Worm (Caenorhabditis elegans) whole organism, L4 larva: ENCODE measurements around the gene gfat-1.
A peak's percentile ranks its signal among the peaks of the same experiment; 100 is the strongest.

Source experiments
- F49E8.2 ChIP-seq: sonication (generic microtip); optimal IDR thresholded peaks from 2 replicates; lab custom pipeline; 2016; ENCODE audit warnings: missing compliant biosample characterization, mild to moderate bottlenecking, missing genetic modification characterization, borderline replicate concordance
- T20F7.1 ChIP-seq: fragments of 200-800 bp; sonication (Bioruptor generic); optimal IDR thresholded peaks from 2 replicates; lab custom pipeline; 2018; ENCODE audit warnings: mild to moderate bottlenecking, missing genetic modification characterization, missing compliant biosample characterization
- Y48G9A.11 ChIP-seq: fragments of 200-800 bp; sonication (Bioruptor generic); IDR thresholded peaks from 2 replicates; pipeline ENCODE4 v1.3.6; 2022; ENCODE audit warnings: missing genetic modification reagents, missing genetic modification characterization, missing compliant biosample characterization
- aha-1 ChIP-seq: fragments of 150-350 bp; peaks from one replicate; lab custom pipeline; 2014; ENCODE audit warnings: missing biosample characterization, missing genetic modification characterization
- ceh-44 ChIP-seq: fragments of 200-800 bp; sonication (Bioruptor generic); IDR thresholded peaks from 2 replicates; pipeline ENCODE4 v1.3.6; 2022; ENCODE audit warnings: missing genetic modification reagents, missing genetic modification characterization, missing compliant biosample characterization
- ceh-62 ChIP-seq: sonication (generic microtip); optimal IDR thresholded peaks from 2 replicates; lab custom pipeline; 2017; ENCODE audit warnings: missing biosample characterization, missing genetic modification characterization
- cey-2 ChIP-seq: sonication (generic microtip); optimal IDR thresholded peaks from 3 replicates; lab custom pipeline; 2017; ENCODE audit warnings: missing genetic modification characterization, mild to moderate bottlenecking, missing compliant biosample characterization, antibody characterized with exemption, borderline replicate concordance; ENCODE audit not compliant: insufficient read depth
- dmd-6 ChIP-seq: fragments of 200-800 bp; sonication (Bioruptor generic); IDR thresholded peaks from 2 replicates; pipeline ENCODE4 v1.3.6; 2022; ENCODE audit warnings: missing genetic modification reagents, missing genetic modification characterization, missing compliant biosample characterization
- dve-1 ChIP-seq: sonication (generic microtip); optimal IDR thresholded peaks from 2 replicates; lab custom pipeline; 2017; ENCODE audit warnings: antibody characterized with exemption, mild to moderate bottlenecking, missing genetic modification characterization, missing compliant biosample characterization; ENCODE audit not compliant: insufficient read depth
- fkh-10 ChIP-seq: fragments of 150-350 bp; optimal IDR thresholded peaks from 2 replicates; lab custom pipeline; 2014; ENCODE audit warnings: missing biosample characterization, missing genetic modification reagents, missing genetic modification characterization
- hlh-30 ChIP-seq: sonication (generic microtip); optimal IDR thresholded peaks from 2 replicates; lab custom pipeline; 2017; ENCODE audit warnings: antibody characterized with exemption, mild to moderate bottlenecking, missing genetic modification characterization, missing compliant biosample characterization; ENCODE audit not compliant: insufficient read depth
- lin-38 ChIP-seq: fragments of 200-800 bp; sonication (Bioruptor generic); IDR thresholded peaks from 2 replicates; pipeline ENCODE4 v1.3.6; 2022; ENCODE audit warnings: missing genetic modification reagents, missing genetic modification characterization, missing compliant biosample characterization
- mdl-1 ChIP-seq, 2 experiments: fragments of 150-350 bp in 1 of 2; sonication (generic microtip) in 1 of 2; optimal IDR thresholded peaks; 2 replicates each; lab custom pipeline; 2014 to 2017; ENCODE audit warnings: missing biosample characterization in 2 of 2, missing genetic modification characterization in 2 of 2
- mdt-29 ChIP-seq: fragments of 200-800 bp; sonication (Bioruptor generic); IDR thresholded peaks from 2 replicates; pipeline ENCODE4 v1.3.6; 2022; ENCODE audit warnings: missing genetic modification reagents, missing genetic modification characterization, missing compliant biosample characterization
- mxl-3 ChIP-seq: fragments of 200-800 bp; sonication (Bioruptor generic); optimal IDR thresholded peaks from 2 replicates; lab custom pipeline; 2018; ENCODE audit warnings: mild to moderate bottlenecking, missing genetic modification characterization, missing compliant biosample characterization
- nhr-10 ChIP-seq: fragments of 150-350 bp; optimal IDR thresholded peaks from 2 replicates; lab custom pipeline; 2014; ENCODE audit warnings: missing biosample characterization, missing genetic modification characterization
- nhr-102 ChIP-seq: sonication (generic microtip); optimal IDR thresholded peaks from 2 replicates; lab custom pipeline; 2016; ENCODE audit warnings: mild to moderate bottlenecking, missing genetic modification characterization, moderate library complexity, missing compliant biosample characterization
- nhr-111 ChIP-seq: fragments of 200-800 bp; sonication (Bioruptor generic); optimal IDR thresholded peaks from 2 replicates; lab custom pipeline; 2018; ENCODE audit warnings: mild to moderate bottlenecking, missing genetic modification characterization, missing compliant biosample characterization
- nhr-237 ChIP-seq: sonication (generic microtip); optimal IDR thresholded peaks from 2 replicates; lab custom pipeline; 2017; ENCODE audit warnings: missing biosample characterization, missing genetic modification characterization
- nhr-42 ChIP-seq: fragments of 200-800 bp; sonication (Bioruptor generic); IDR thresholded peaks from 2 replicates; pipeline ENCODE4 v1.3.6; 2022; ENCODE audit warnings: missing genetic modification characterization, missing compliant biosample characterization
- nhr-48 ChIP-seq: sonication (generic microtip); optimal IDR thresholded peaks from 2 replicates; lab custom pipeline; 2016; ENCODE audit warnings: mild to moderate bottlenecking, missing genetic modification characterization, missing compliant biosample characterization
- nhr-76 ChIP-seq: fragments of 150-350 bp; optimal IDR thresholded peaks from 2 replicates; lab custom pipeline; 2014; ENCODE audit warnings: missing biosample characterization, missing genetic modification characterization
- nhr-77 ChIP-seq: fragments of 150-350 bp; optimal IDR thresholded peaks from 2 replicates; lab custom pipeline; 2014; ENCODE audit warnings: missing biosample characterization, missing genetic modification characterization
- php-3 ChIP-seq: fragments of 200-800 bp; sonication (Bioruptor generic); IDR thresholded peaks from 2 replicates; pipeline ENCODE4 v1.3.6; 2022; ENCODE audit warnings: missing genetic modification reagents, missing genetic modification characterization, missing compliant biosample characterization
- saeg-2 ChIP-seq: fragments of 200-800 bp; sonication (Bioruptor generic); IDR thresholded peaks from 2 replicates; pipeline ENCODE4 v1.3.6; 2022; ENCODE audit warnings: missing genetic modification reagents, missing genetic modification characterization, missing compliant biosample characterization
- skn-1 ChIP-seq: fragments of 150-350 bp; optimal IDR thresholded peaks from 2 replicates; lab custom pipeline; 2014; ENCODE audit warnings: missing biosample characterization, missing genetic modification characterization
- spr-3 ChIP-seq: fragments of 200-800 bp; sonication (Bioruptor generic); optimal IDR thresholded peaks from 2 replicates; lab custom pipeline; 2018; ENCODE audit warnings: mild to moderate bottlenecking, missing genetic modification characterization, missing compliant biosample characterization
- unc-130 ChIP-seq: sonication (generic microtip); optimal IDR thresholded peaks from 2 replicates; lab custom pipeline; 2016; ENCODE audit warnings: missing genetic modification reagents, missing genetic modification characterization, missing compliant biosample characterization
- unc-62 ChIP-seq, 3 experiments: fragments of 150-350 bp in 1 of 3; sonication (generic microtip); optimal IDR thresholded peaks in 2 of 3; peaks in 1 of 3; 1 replicate in 1 of 3; 2 replicates in 2 of 3; lab custom pipeline; 2014 to 2017; ENCODE audit warnings: missing biosample characterization in 3 of 3, missing genetic modification characterization in 3 of 3, missing genetic modification reagents in 3 of 3, missing genotype in 1 of 3
- vab-7 ChIP-seq: fragments of 200-800 bp; sonication (Bioruptor generic); IDR thresholded peaks from 2 replicates; pipeline ENCODE4 v1.3.6; 2022; ENCODE audit warnings: missing genetic modification reagents, missing genetic modification characterization, missing compliant biosample characterization
- zfp-2 ChIP-seq: sonication (generic microtip); optimal IDR thresholded peaks from 2 replicates; lab custom pipeline; 2016; ENCODE audit warnings: mild to moderate bottlenecking, missing genetic modification characterization, missing compliant biosample characterization
- ztf-7 ChIP-seq: fragments of 150-350 bp; optimal IDR thresholded peaks from 2 replicates; lab custom pipeline; 2014; ENCODE audit warnings: missing biosample characterization, missing genetic modification characterization

The gfat-1 gene

DNA sequence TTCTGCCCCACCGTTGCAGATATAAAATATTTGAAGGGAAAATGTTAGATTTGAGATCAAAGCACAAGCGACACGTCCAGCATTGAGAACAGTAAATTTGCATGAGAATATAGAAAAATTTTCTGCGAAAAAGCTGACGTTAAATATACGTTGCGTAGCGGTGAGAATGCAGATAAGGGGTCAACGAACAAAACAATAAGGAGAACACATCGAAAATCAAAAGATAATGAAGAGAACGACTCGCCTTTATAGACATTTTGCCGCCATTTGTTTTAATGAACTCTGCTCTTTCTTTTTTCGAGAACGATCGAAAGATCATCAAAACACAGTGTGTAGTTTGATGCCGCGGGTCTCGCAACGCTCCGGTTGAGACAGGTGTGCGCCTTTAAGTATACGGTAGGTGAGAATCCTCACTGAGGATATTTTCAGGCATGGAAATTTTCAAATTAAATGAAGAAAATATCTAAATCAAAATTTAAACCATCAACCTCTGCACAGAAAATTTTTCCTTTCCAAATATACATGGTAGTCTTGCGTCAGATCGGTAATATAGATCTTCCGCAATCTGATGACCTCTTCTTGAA, 1.0 kb upstream of the gfat-1 start (continued):
- TF ChIP-seq nhr-48 (peak; percentile 41), nhr-237 (tag; lab: Kevin White, UChicago) (no peak), skn-1 (tag; lab: Kevin White, UChicago) (no peak), F49E8.2 (tag; lab: Kevin White, UChicago) (peak; percentile 71), hlh-30 (tag; lab: Kevin White, UChicago) (no peak), vab-7 (no peak), unc-130 (GFP tag; lab: Kevin White, UChicago) (peak; percentile 11), cey-2 (tag; lab: Kevin White, UChicago) (no peak), mdl-1 (tag; optimal IDR thresholded peaks at IDR 0.05; lab: Kevin White, UChicago) (no peak), dmd-6 (peak; percentile 45; the same call in 1 of the 2 replicates), ceh-62 (tag; lab: Kevin White, UChicago) (no peak), ztf-7 (tag; lab: Kevin White, UChicago) (no peak), nhr-111 (GFP tag; lab: Kevin White, UChicago) (no peak), nhr-76 (tag; lab: Kevin White, UChicago) (no peak), mdt-29 (GFP tag; lab: Robert Waterston, UW) (0 out of 2 replicates have a peak, but pooled peaks have one; percentile 23), ceh-44 (GFP tag; lab: Robert Waterston, UW) (no peak), dve-1 (tag; lab: Kevin White, UChicago) (peak; percentile 4), spr-3 (GFP tag; lab: Kevin White, UChicago) (no peak), T20F7.1 (GFP tag; lab: Kevin White, UChicago) (no peak), nhr-102 (tag; lab: Kevin White, UChicago) (no peak), Y48G9A.11 (GFP tag; lab: Robert Waterston, UW) (0 out of 2 replicates have a peak, but pooled peaks have one; percentile 22)

- TF ChIP-seq unc-130 (GFP tag; lab: Kevin White, UChicago) (peak; percentile 10), php-3 (GFP tag; lab: Robert Waterston, UW) (no peak), nhr-10 (tag; lab: Kevin White, UChicago) (no peak)
- TF ChIP-seq, all 104 proteins: peak for 1
Observed at ce11 chrII:11592023-11592422, 3.2 kb downstream of the gfat-1 start, which contains the start of gene F07A11.1. Gene F07A11.1, minus strand, starts transcription at chrII:11592123.

DNA sequence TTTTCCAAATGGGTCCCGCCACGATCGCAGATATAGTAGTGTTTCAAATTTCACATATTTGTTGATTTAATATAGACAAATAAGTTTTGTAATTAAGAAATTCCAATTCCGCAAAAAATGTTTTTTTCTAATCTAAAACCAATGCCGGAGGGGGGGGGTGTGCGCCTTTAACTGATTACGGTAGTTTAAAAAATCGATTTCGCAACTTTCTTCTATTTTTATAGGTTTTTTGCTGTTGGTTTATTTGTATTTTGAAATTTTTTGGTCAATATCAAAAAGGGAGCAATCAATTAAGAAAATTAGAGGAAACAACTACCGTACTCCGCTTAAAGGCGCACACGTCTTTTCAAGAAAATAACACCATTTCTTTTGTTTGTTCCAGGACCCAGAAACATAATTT, 3.7 kb downstream of the gfat-1 start:
- peak; percentile 69 for TF ChIP-seq aha-1 (tag; lab: Kevin White, UChicago)
- no peak for TF ChIP-seq nhr-77 (tag; lab: Kevin White, UChicago)
- no peak for TF ChIP-seq mdt-29 (GFP tag; lab: Robert Waterston, UW)
- no peak for TF ChIP-seq zfp-2 (tag; lab: Kevin White, UChicago)
- TF ChIP-seq, all 104 proteins: peak for 1

- peak in 1 of 2 experiments; percentile 61 for TF ChIP-seq unc-62 (GFP tag; optimal IDR thresholded peaks at IDR 0.05 in 1 of 2; lab: Kevin White, UChicago)
- no peak for TF ChIP-seq unc-62 (tag; optimal IDR thresholded peaks at IDR 0.05; lab: Kevin White, UChicago)
- TF ChIP-seq fkh-10 (GFP tag; lab: Kevin White, UChicago), result no peak
- TF ChIP-seq nhr-42 (GFP tag; lab: Robert Waterston, UW), result no peak
Observed at ce11 chrII:11588304-11588703, 6.9 kb downstream of the gfat-1 start.

ce11 chrII:11582698-11583097, 12.5 kb downstream of the gfat-1 start, which contains the start of gene ints-7:
Gene ints-7, plus strand, starts transcription at chrII:11582849.
- no peak for TF ChIP-seq ceh-62 (tag; lab: Kevin White, UChicago)
- TF ChIP-seq saeg-2 (GFP tag; lab: Robert Waterston, UW), result no peak
- no peak for TF ChIP-seq mxl-3 (GFP tag; lab: Kevin White, UChicago)
- peak; percentile 30; the same call in 1 of the 2 replicates for TF ChIP-seq lin-38 (GFP tag; lab: Robert Waterston, UW)
